Worm (Caenorhabditis elegans) whole organism, L1 larva: Measurements from ENCODE around the gene F21D5.4.
"Not testable (repeated sequence)": the region's sequence is repeated elsewhere in the genome, so short reads cannot be mapped to it uniquely, and the experiment has no call there.

ENCODE experiments used
- C16A3.4 ChIP-seq: fragments of 150-350 bp; optimal IDR thresholded peaks from 2 replicates; lab custom pipeline; 2014; ENCODE audit warnings: missing biosample characterization, missing genetic modification characterization
- C34B4.2 ChIP-seq: sonication (generic microtip); optimal IDR thresholded peaks from 2 replicates; lab custom pipeline; 2017; ENCODE audit warnings: mild to moderate bottlenecking, missing genetic modification characterization, missing compliant biosample characterization
- F16B12.6 ChIP-seq: fragments of 150-350 bp; optimal IDR thresholded peaks from 2 replicates; lab custom pipeline; 2014; ENCODE audit warnings: missing biosample characterization, missing genetic modification characterization
- alr-1 ChIP-seq: fragments of 200-800 bp; sonication (Bioruptor generic); optimal IDR thresholded peaks from 2 replicates; lab custom pipeline; 2018; ENCODE audit warnings: borderline replicate concordance, mild to moderate bottlenecking, missing genetic modification characterization, missing compliant biosample characterization
- aly-2 ChIP-seq: fragments of 150-350 bp; optimal IDR thresholded peaks from 2 replicates; lab custom pipeline; 2014; ENCODE audit warnings: missing biosample characterization, missing genetic modification characterization
- ceh-82 ChIP-seq, 3 experiments: fragments of 150-350 bp in 1 of 3; sonication (generic microtip) in 2 of 3; optimal IDR thresholded peaks; 2 replicates each; lab custom pipeline; 2014 to 2017; ENCODE audit warnings: missing biosample characterization in 3 of 3, missing genetic modification characterization in 3 of 3
- ceh-90 ChIP-seq: sonication (generic microtip); optimal IDR thresholded peaks from 2 replicates; lab custom pipeline; 2016; ENCODE audit warnings: missing genetic modification characterization, missing compliant biosample characterization
- ces-1 ChIP-seq: fragments of 150-350 bp; optimal IDR thresholded peaks from 2 replicates; lab custom pipeline; 2014; ENCODE audit warnings: missing biosample characterization, missing genetic modification reagents, missing genetic modification characterization
- dsc-1 ChIP-seq: sonication (generic microtip); optimal IDR thresholded peaks from 2 replicates; lab custom pipeline; 2016; ENCODE audit warnings: mild to moderate bottlenecking, missing genetic modification characterization, missing compliant biosample characterization
- efl-1 ChIP-seq, 4 experiments: fragments of 150-350 bp; optimal IDR thresholded peaks in 3 of 4; peaks in 1 of 4; 1 replicate in 1 of 4; 2 replicates in 3 of 4; lab custom pipeline; 2014; ENCODE audit warnings: missing biosample characterization in 2 of 4, missing genetic modification characterization in 2 of 4, missing genetic modification reagents in 2 of 4
- egl-13 ChIP-seq: sonication (generic microtip); optimal IDR thresholded peaks from 2 replicates; lab custom pipeline; 2016; ENCODE audit warnings: missing genotype, missing genetic modification reagents, missing genetic modification characterization, missing compliant biosample characterization
- egl-27 ChIP-seq, 2 experiments: fragments of 150-350 bp in 1 of 2; sonication (generic microtip); optimal IDR thresholded peaks; 3 replicates each; lab custom pipeline; 2017 to 2018; ENCODE audit warnings: missing biosample characterization in 2 of 2, missing genetic modification characterization in 2 of 2, missing genetic modification reagents in 2 of 2
- ets-5 ChIP-seq: fragments of 200-800 bp; sonication (Bioruptor generic); IDR thresholded peaks from 2 replicates; pipeline ENCODE4 v1.3.6; 2022; ENCODE audit warnings: missing genetic modification characterization, missing compliant biosample characterization
- fkh-4 ChIP-seq: sonication (generic microtip); optimal IDR thresholded peaks from 2 replicates; lab custom pipeline; 2016; ENCODE audit warnings: missing compliant biosample characterization, missing genetic modification characterization, borderline replicate concordance
- fkh-8 ChIP-seq: sonication (generic microtip); optimal IDR thresholded peaks from 2 replicates; lab custom pipeline; 2016; ENCODE audit warnings: mild to moderate bottlenecking, missing genetic modification characterization, missing compliant biosample characterization
- fos-1 ChIP-seq: fragments of 150-350 bp; optimal IDR thresholded peaks from 2 replicates; lab custom pipeline; 2014; ENCODE audit warnings: missing biosample characterization, missing genetic modification characterization
- grh-1 ChIP-seq: fragments of 200-800 bp; sonication (Bioruptor generic); IDR thresholded peaks from 2 replicates; pipeline ENCODE4 v1.3.6; 2022; ENCODE audit warnings: missing genetic modification reagents, missing genetic modification characterization, missing compliant biosample characterization
- hlh-4 ChIP-seq: sonication (generic microtip); optimal IDR thresholded peaks from 2 replicates; lab custom pipeline; 2016; ENCODE audit warnings: mild to moderate bottlenecking, missing genetic modification characterization, missing compliant biosample characterization
- irx-1 ChIP-seq: sonication (generic microtip); optimal IDR thresholded peaks from 2 replicates; lab custom pipeline; 2016; ENCODE audit warnings: missing genetic modification characterization, missing compliant biosample characterization
- isw-1 ChIP-seq: fragments of 200-800 bp; sonication (Bioruptor generic); IDR thresholded peaks from 2 replicates; pipeline ENCODE4 v1.3.6; 2022; ENCODE audit warnings: missing genetic modification characterization, missing compliant biosample characterization
- jun-1 ChIP-seq: fragments of 150-350 bp; optimal IDR thresholded peaks from 2 replicates; lab custom pipeline; 2014; ENCODE audit warnings: missing biosample characterization, missing genetic modification reagents, missing genetic modification characterization
- lin-13 ChIP-seq: fragments of 150-350 bp; optimal IDR thresholded peaks from 2 replicates; lab custom pipeline; 2014; ENCODE audit warnings: missing biosample characterization, missing genetic modification reagents, missing genetic modification characterization
- lin-15B ChIP-seq: fragments of 150-350 bp; sonication (generic microtip); optimal IDR thresholded peaks from 3 replicates; lab custom pipeline; 2014; ENCODE audit warnings: missing biosample characterization, missing genetic modification characterization
- lin-35 ChIP-seq, 2 experiments: fragments of 150-350 bp; optimal IDR thresholded peaks; 2 replicates each; lab custom pipeline; 2014; ENCODE audit warnings: missing biosample characterization in 2 of 2, missing genetic modification characterization in 2 of 2, missing genetic modification reagents in 2 of 2
- lin-39 ChIP-seq: fragments of 150-350 bp; optimal IDR thresholded peaks from 2 replicates; lab custom pipeline; 2014; ENCODE audit warnings: missing biosample characterization, missing genetic modification reagents, missing genetic modification characterization
- mdl-1 ChIP-seq, 2 experiments: fragments of 150-350 bp; optimal IDR thresholded peaks; 2 replicates each; lab custom pipeline; 2014 to 2017; ENCODE audit warnings: missing biosample characterization in 2 of 2, missing genetic modification characterization in 2 of 2, inconsistent platforms in 1 of 2
- mef-2 ChIP-seq: fragments of 150-350 bp; optimal IDR thresholded peaks from 2 replicates; lab custom pipeline; 2014; ENCODE audit warnings: missing biosample characterization, missing genetic modification characterization
- mep-1 ChIP-seq: fragments of 150-350 bp; optimal IDR thresholded peaks from 2 replicates; lab custom pipeline; 2014; ENCODE audit warnings: missing biosample characterization, missing genetic modification characterization
- nhr-12 ChIP-seq: sonication (generic microtip); optimal IDR thresholded peaks from 2 replicates; lab custom pipeline; 2017; ENCODE audit warnings: missing biosample characterization, missing genetic modification characterization
- nhr-19 ChIP-seq: fragments of 200-800 bp; sonication (Bioruptor generic); conservative IDR thresholded peaks from 2 replicates; pipeline ENCODE4 v1.3.6; 2022; ENCODE audit warnings: missing genetic modification characterization, missing compliant biosample characterization
- nhr-71 ChIP-seq: sonication (generic microtip); optimal IDR thresholded peaks from 2 replicates; lab custom pipeline; 2016; ENCODE audit warnings: mild to moderate bottlenecking, missing genetic modification characterization, moderate library complexity, missing compliant biosample characterization
- nhr-76 ChIP-seq: sonication (generic microtip); optimal IDR thresholded peaks from 2 replicates; lab custom pipeline; 2017; ENCODE audit warnings: missing biosample characterization, missing genetic modification characterization
- nhr-77 ChIP-seq: fragments of 150-350 bp; optimal IDR thresholded peaks from 2 replicates; lab custom pipeline; 2014; ENCODE audit warnings: missing biosample characterization, missing genetic modification characterization
- nhr-85 ChIP-seq: sonication (generic microtip); peaks from one replicate; lab custom pipeline; 2016; ENCODE audit warnings: missing genetic modification characterization, inconsistent platforms, missing compliant biosample characterization
- nhr-90 ChIP-seq: sonication (generic microtip); optimal IDR thresholded peaks from 2 replicates; lab custom pipeline; 2016; ENCODE audit warnings: mild to moderate bottlenecking, missing genetic modification characterization, missing compliant biosample characterization; ENCODE audit not compliant: poor library complexity
- pax-3 ChIP-seq: fragments of 200-800 bp; sonication (Bioruptor generic); optimal IDR thresholded peaks from 2 replicates; lab custom pipeline; 2018; ENCODE audit warnings: mild to moderate bottlenecking, missing genetic modification characterization, moderate library complexity, missing compliant biosample characterization
- snpc-4 ChIP-seq: fragments of 150-350 bp; optimal IDR thresholded peaks from 2 replicates; lab custom pipeline; 2014; ENCODE audit warnings: missing biosample characterization, missing genetic modification characterization
- snu-23 ChIP-seq: sonication (generic microtip); optimal IDR thresholded peaks from 2 replicates; lab custom pipeline; 2016; ENCODE audit warnings: missing genetic modification characterization, missing compliant biosample characterization
- sup-37 ChIP-seq: fragments of 200-800 bp; sonication (Bioruptor generic); optimal IDR thresholded peaks from 2 replicates; lab custom pipeline; 2018; ENCODE audit warnings: mild to moderate bottlenecking, missing genetic modification characterization, missing compliant biosample characterization
- swsn-7 ChIP-seq: sonication (generic microtip); optimal IDR thresholded peaks from 2 replicates; lab custom pipeline; 2016; ENCODE audit warnings: missing genetic modification characterization, missing compliant biosample characterization
- unc-30 ChIP-seq: sonication (generic microtip); optimal IDR thresholded peaks from 2 replicates; lab custom pipeline; 2017; ENCODE audit warnings: missing biosample characterization, missing genetic modification characterization
- vab-15 ChIP-seq: sonication (generic microtip); optimal IDR thresholded peaks from 2 replicates; lab custom pipeline; 2017; ENCODE audit warnings: missing genotype, mild to moderate bottlenecking, missing genetic modification characterization, missing compliant biosample characterization
- zip-4 ChIP-seq: fragments of 200-800 bp; sonication (Bioruptor generic); optimal IDR thresholded peaks from 2 replicates; lab custom pipeline; 2018; ENCODE audit warnings: mild to moderate bottlenecking, missing genetic modification characterization, moderate library complexity, missing compliant biosample characterization
- ztf-4 ChIP-seq: fragments of 150-350 bp; optimal IDR thresholded peaks from 2 replicates; lab custom pipeline; 2014; ENCODE audit warnings: missing biosample characterization, missing genetic modification characterization

Gene F21D5.4

DNA sequence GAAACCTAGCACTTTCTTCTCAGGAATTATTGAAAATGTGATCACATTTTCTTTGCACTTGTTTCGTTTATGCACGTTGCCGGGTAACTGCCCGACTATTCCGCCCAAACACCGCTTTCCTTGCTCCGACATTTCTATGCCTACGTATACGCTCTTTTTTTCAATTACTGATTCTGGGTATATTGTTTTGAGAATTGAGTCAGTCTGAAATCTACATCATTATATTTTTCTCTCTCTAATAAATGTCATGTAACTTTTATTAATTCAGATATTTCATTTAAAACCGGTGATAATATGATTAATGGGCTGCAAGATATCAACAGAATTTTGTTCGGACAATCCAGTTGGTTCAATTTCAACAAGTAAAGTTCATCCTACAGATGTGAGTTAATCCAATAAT, 40.5 kb upstream of the F21D5.4 start, which contains the start of gene ttll-11:
Gene ttll-11, plus strand, starts transcription at position 301 of the 400 bp plus-strand sequence.
- TF ChIP-seq ets-5 (GFP tag; lab: Robert Waterston, UW) (no peak), vab-15 (tag; lab: Kevin White, UChicago) (no peak), snu-23 (GFP tag; lab: Kevin White, UChicago) (no peak), isw-1 (no peak), swsn-7 (tag; lab: Kevin White, UChicago) (peak; percentile 5), irx-1 (tag; lab: Kevin White, UChicago) (no peak), egl-13 (no peak), fkh-8 (tag; lab: Kevin White, UChicago) (peak; percentile 76), nhr-71 (peak; percentile 31)

DNA sequence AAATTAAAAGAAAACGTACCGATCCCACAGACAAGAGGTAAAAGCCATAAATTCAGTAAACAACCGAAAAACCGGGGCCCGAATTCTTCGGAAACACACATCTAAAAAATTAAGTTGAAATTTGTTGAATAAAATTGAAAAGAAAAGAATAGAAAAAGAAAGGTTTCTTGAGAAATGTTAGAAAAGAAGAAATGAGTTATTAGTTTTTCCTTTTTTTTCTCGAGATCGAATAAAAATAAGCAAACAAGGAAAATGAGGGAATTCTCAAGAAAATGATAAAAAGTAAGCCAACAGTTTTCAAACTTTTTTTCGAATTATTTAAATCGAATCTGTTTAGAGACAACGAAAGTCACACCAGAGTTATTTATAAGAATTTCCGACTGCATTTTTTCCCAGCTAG, 32.4 kb upstream of the F21D5.4 start, which contains the start of gene H23L24.4:
Gene H23L24.4, minus strand, starts transcription at position 101 of the 400 bp plus-strand sequence.
- TF ChIP-seq irx-1 (tag; lab: Kevin White, UChicago), result no peak
- no peak for TF ChIP-seq pax-3
- TF ChIP-seq nhr-19 (GFP tag; lab: Robert Waterston, UW), result no peak
- no peak for TF ChIP-seq nhr-85
- no peak for TF ChIP-seq nhr-12 (tag; lab: Kevin White, UChicago)
- no peak for TF ChIP-seq sup-37 (GFP tag; lab: Kevin White, UChicago)
- TF ChIP-seq nhr-90 (tag; lab: Kevin White, UChicago), result no peak
- no peak for TF ChIP-seq fkh-8 (tag; lab: Kevin White, UChicago)
- no peak for TF ChIP-seq efl-1 (optimal IDR thresholded peaks at IDR 0.05; lab: Kevin White, UChicago)
- no peak for TF ChIP-seq efl-1 (GFP tag; optimal IDR thresholded peaks at IDR 0.05 in 1 of 2; lab: Kevin White, UChicago)
- TF ChIP-seq mef-2 (tag; lab: Kevin White, UChicago), result no peak
- no peak for TF ChIP-seq ztf-4
- no peak for TF ChIP-seq ets-5 (GFP tag; lab: Robert Waterston, UW)
- TF ChIP-seq lin-15B (tag; lab: Kevin White, UChicago), result no peak
- no peak for TF ChIP-seq unc-30
- no peak for TF ChIP-seq grh-1 (GFP tag; lab: Robert Waterston, UW)
- TF ChIP-seq lin-39 (tag; lab: Kevin White, UChicago), result no peak
- no peak for TF ChIP-seq jun-1

DNA sequence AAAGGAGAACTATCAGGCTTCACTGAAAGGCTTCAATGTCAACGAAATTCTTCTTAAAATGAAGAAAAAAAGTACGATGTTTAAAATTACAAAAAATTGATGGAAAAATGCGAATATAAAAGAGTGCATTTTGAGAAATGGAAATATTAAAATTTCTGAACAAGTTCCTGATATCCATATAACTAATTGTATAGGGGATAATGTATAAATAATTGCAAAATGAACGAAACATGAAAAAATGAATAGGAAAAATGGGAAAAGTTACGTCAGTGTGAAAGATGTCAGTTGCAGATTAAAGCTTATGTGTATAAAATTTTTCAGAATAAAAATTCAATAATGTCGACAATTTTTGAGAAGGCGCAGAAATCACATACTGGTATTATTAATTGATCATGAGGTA, 29.8 kb upstream of the F21D5.4 start:
- TF ChIP-seq F16B12.6 (tag; lab: Kevin White, UChicago) (no peak), snpc-4 (tag; lab: Kevin White, UChicago) (no peak), fos-1 (tag; lab: Kevin White, UChicago) (no peak)

DNA sequence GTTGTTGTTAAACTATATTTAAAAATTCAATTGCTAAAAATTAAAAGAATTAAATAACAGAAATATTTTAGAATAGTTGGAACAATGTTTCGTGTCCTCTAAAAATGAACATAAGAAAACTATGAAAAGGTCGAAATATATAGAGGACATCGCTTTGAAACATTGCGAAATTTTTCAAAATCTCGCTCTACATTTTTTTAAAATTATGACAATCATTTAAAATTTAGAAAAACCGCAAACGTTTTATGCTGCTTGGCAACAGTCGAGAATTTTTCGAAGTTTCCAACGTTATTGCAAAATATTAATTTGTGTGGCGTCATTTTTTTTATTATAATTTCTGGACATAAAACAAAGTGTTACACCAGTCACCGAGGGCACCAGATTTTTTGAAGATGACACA, 22.9 kb upstream of the F21D5.4 start, which contains the start of the genes parg-2 and ipla-5:
Gene parg-2, minus strand, starts transcription at position 101 of the 400 bp plus-strand sequence.
Gene ipla-5, plus strand, starts transcription at position 216 of the 400 bp plus-strand sequence.
- not testable (repeated sequence) for TF ChIP-seq zip-4; C16A3.4 (tag; lab: Kevin White, UChicago); C34B4.2 (tag; lab: Kevin White, UChicago)

DNA sequence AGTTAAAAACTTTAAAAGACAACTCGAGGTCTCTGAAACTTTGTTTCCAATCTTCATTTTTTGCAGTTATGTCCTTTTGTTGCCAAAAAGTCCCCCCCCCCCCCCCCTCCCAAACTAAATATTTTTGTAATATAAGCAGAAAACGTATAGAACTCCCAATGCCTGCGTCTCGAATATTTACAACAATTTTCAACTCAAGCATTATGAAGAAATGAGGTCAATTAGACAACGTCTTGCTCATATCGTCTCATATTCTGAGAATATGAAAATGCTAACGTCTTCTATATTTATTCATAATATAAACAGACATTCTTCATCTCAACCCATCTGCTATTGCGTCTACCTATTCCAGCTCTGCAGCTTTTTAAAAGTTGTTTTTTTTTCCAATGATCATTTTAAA, 19.7 kb upstream of the F21D5.4 start, which contains the start of gene H23L24.1:
Gene H23L24.1, plus strand, starts transcription at position 301 of the 400 bp plus-strand sequence.
- TF ChIP-seq lin-13 (GFP tag; lab: Kevin White, UChicago) (no peak), mdl-1 (tag; optimal IDR thresholded peaks at IDR 0.05; lab: Kevin White, UChicago) (no peak), fkh-4 (tag; lab: Kevin White, UChicago) (no peak)

DNA sequence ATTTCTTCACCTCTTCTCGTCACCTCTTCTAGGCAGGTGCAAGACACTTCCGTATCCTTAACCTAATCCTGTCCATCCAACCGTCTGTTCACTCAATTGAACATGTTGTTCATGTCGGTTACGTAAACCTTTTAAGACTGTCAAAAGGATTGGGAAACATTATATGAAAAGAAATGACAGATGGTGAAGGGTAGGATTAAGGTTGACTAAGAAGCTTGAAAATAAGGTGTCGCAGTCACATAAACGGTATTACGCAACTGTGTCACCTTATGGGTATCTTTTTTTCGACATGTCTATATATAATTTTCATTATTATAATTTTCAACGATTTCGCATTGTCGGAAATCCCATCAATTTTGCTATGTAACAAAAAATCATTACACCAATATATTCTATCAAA, 15.1 kb upstream of the F21D5.4 start:
- no peak for TF ChIP-seq alr-1
- no peak for TF ChIP-seq irx-1 (tag; lab: Kevin White, UChicago)
- TF ChIP-seq egl-27 (tag; optimal IDR thresholded peaks at IDR 0.05; lab: Kevin White, UChicago), result no peak
- no peak for TF ChIP-seq dsc-1 (tag; lab: Kevin White, UChicago)
- TF ChIP-seq nhr-76, result no peak
- TF ChIP-seq ceh-82 (tag; optimal IDR thresholded peaks at IDR 0.05; lab: Kevin White, UChicago), result no peak
- TF ChIP-seq aly-2 (tag; lab: Kevin White, UChicago), result no peak
- no peak for TF ChIP-seq nhr-77
- no peak for TF ChIP-seq hlh-4 (tag; lab: Kevin White, UChicago)
- TF ChIP-seq isw-1, result no peak
- no peak for TF ChIP-seq nhr-12 (tag; lab: Kevin White, UChicago)
- no peak for TF ChIP-seq lin-35 (GFP tag; optimal IDR thresholded peaks at IDR 0.05; lab: Kevin White, UChicago)
- no peak for TF ChIP-seq ces-1
- no peak for TF ChIP-seq ceh-90
- TF ChIP-seq mep-1, result no peak
